Worm (Caenorhabditis elegans): ENCODE results near the gene marb-1.

marb-1 gene

DNA sequence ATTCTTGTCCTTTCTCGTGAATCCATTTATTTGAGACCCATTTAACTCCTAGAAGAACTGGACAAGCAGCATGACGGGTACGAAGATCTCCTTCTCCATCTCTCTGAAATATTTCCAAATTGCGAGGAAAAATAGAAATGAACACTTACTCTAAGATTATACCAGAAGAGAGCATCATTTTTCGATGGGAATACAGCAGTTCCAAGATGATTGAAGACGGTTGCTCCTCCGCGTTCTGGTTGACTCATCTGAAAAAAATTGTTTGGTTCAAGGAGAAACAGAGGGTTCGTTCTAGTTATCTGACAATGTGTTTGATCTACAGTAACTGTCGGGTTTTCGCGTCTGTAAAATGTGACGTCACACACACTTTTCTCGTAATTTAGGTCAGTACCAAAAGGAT, 2.5 kb upstream of the marb-1 start:
- TF ChIP-seq mls-2 (tag; optimal IDR thresholded peaks at IDR 0.05) (no peak), nhr-28 (tag; optimal IDR thresholded peaks at IDR 0.05) (no peak), lin-32 (GFP tag; optimal IDR thresholded peaks at IDR 0.05) (no peak), elt-3 (tag; optimal IDR thresholded peaks at IDR 0.05) (no peak), sem-2 (GFP tag; optimal IDR thresholded peaks at IDR 0.05) (no peak), blmp-1 (tag; optimal IDR thresholded peaks at IDR 0.05) (no peak), ces-1 (GFP tag; optimal IDR thresholded peaks at IDR 0.05) (no peak)

- no peak for TF ChIP-seq nhr-12 (tag; optimal IDR thresholded peaks at IDR 0.05)
- TF ChIP-seq mls-2 (tag; optimal IDR thresholded peaks at IDR 0.05), result no peak
- no peak for TF ChIP-seq nhr-2 (tag; optimal IDR thresholded peaks at IDR 0.05)
- TF ChIP-seq unc-39 (tag; optimal IDR thresholded peaks at IDR 0.05), result no peak
- TF ChIP-seq snpc-4 (tag; optimal IDR thresholded peaks at IDR 0.05), result no peak
- TF ChIP-seq pha-4 (tag; optimal IDR thresholded peaks at IDR 0.05), result no peak
- TF ChIP-seq M03D4.4 (tag; optimal IDR thresholded peaks at IDR 0.05), result no peak
- no peak for TF ChIP-seq drap-1 (GFP tag; optimal IDR thresholded peaks at IDR 0.05)
- TF ChIP-seq nhr-76 (tag; optimal IDR thresholded peaks at IDR 0.05), result no peak
- no peak for TF ChIP-seq ceh-39 (tag; optimal IDR thresholded peaks at IDR 0.05)
- no peak for TF ChIP-seq mab-5 (tag; optimal IDR thresholded peaks at IDR 0.05)
- no peak for TF ChIP-seq zip-8 (tag; optimal IDR thresholded peaks at IDR 0.05)
These were observed 937 bp downstream of the marb-1 start for ce11 chrIV:12207873-12208272.

DNA sequence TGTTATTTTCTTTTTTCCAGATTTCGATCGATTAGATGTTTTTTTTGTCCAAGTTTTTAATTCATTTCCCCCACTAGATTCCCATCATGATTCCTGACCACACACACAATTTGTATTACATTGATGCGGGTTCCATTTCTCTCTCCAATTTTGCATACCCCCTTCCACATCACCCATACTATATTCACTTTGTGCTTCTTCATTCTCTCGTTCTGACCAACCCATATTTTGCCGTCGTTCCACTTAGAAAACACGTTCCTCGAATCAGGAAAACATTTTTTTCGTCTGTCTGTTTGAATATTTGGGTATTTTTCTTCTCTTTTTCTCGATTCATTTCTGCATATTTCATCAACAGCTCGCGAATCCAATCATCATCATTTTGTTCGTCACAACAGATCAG, 1.4 kb downstream of the marb-1 start:
- TF ChIP-seq cnd-1 (tag; optimal IDR thresholded peaks at IDR 0.05), result no peak
- TF ChIP-seq ceh-83 (GFP tag; optimal IDR thresholded peaks at IDR 0.05), result no peak
- no peak for TF ChIP-seq nhr-28 (tag; optimal IDR thresholded peaks at IDR 0.05)
- TF ChIP-seq ham-2 (GFP tag; optimal IDR thresholded peaks at IDR 0.05), result no peak
- TF ChIP-seq drap-1 (GFP tag; optimal IDR thresholded peaks at IDR 0.05), result no peak
- TF ChIP-seq nhr-237 (tag; optimal IDR thresholded peaks at IDR 0.05), result no peak
- TF ChIP-seq sptf-1 (tag; optimal IDR thresholded peaks at IDR 0.05), result no peak
- TF ChIP-seq mls-2 (tag; optimal IDR thresholded peaks at IDR 0.05), result no peak
- no peak for TF ChIP-seq nhr-12 (tag; optimal IDR thresholded peaks at IDR 0.05)
- TF ChIP-seq lin-13 (tag; optimal IDR thresholded peaks at IDR 0.05), result no peak
- TF ChIP-seq ztf-11 (tag; optimal IDR thresholded peaks at IDR 0.05), result no peak
- no peak for TF ChIP-seq unc-62 (GFP tag; optimal IDR thresholded peaks at IDR 0.05)
- TF ChIP-seq lin-32 (GFP tag; optimal IDR thresholded peaks at IDR 0.05), result no peak
- no peak for TF ChIP-seq zip-8 (tag; optimal IDR thresholded peaks at IDR 0.05)
- no peak for TF ChIP-seq nhr-76 (tag; optimal IDR thresholded peaks at IDR 0.05)

DNA sequence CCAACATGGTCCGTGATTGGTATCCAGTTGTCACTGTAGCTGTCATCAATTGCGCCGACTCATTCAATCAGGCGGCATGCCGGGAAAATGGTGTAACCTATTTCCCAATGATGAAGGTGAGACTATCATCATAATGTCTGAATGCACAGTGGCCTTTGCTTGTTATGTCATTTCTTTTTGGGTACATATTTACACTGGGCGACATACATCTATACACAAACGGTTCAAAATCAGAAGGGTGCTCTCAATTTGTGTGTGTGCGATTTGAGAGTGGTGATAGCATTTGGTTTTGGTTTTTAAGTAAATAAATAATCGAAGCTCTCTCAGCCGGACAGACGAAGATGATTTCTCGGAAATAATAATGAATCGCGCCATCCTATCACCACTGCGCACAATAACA, 4.8 kb downstream of the marb-1 start:
- TF ChIP-seq M03D4.4 (tag; optimal IDR thresholded peaks at IDR 0.05) (no peak), ceh-39 (tag; optimal IDR thresholded peaks at IDR 0.05) (no peak), unc-120 (tag; optimal IDR thresholded peaks at IDR 0.05; ENCODE audit: poor library complexity, severe bottlenecking) (no peak), unc-39 (tag; optimal IDR thresholded peaks at IDR 0.05) (no peak), cnd-1 (tag; optimal IDR thresholded peaks at IDR 0.05) (no peak), zip-8 (tag; optimal IDR thresholded peaks at IDR 0.05) (no peak), ceh-83 (GFP tag; optimal IDR thresholded peaks at IDR 0.05) (no peak), unc-62 (GFP tag; optimal IDR thresholded peaks at IDR 0.05) (no peak), sptf-1 (tag; optimal IDR thresholded peaks at IDR 0.05) (no peak), nhr-237 (tag; optimal IDR thresholded peaks at IDR 0.05) (no peak), blmp-1 (tag; optimal IDR thresholded peaks at IDR 0.05) (no peak), sem-2 (GFP tag; optimal IDR thresholded peaks at IDR 0.05) (no peak), drap-1 (GFP tag; optimal IDR thresholded peaks at IDR 0.05) (no peak), mep-1 (tag; optimal IDR thresholded peaks at IDR 0.05) (no peak), mab-5 (tag; optimal IDR thresholded peaks at IDR 0.05) (no peak)

DNA sequence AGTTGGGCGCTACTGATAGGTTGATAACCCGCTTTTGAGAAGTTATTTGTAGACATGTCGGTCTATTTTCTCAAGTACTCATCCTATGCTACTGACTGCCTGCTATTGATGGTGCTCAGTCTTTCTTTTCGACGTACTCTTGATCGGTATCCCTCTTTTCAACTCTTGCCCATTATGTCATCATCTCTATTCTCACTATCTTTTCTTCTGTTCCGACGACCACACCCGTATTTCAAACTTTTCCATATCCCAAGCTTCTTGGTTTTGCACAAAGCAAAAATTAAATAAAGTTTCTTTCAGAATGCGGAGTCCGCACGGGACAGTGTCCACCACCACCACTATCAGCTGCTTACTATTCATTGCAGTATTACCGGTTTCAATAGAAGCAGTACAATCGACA, 5.9 kb downstream of the marb-1 start, which contains the start of gene F35G2.1:
Gene F35G2.1 (plus strand): TSS at position 301 of the 400 bp plus-strand sequence.
- TF ChIP-seq hlh-1 (tag; optimal IDR thresholded peaks at IDR 0.05), result no peak

DNA sequence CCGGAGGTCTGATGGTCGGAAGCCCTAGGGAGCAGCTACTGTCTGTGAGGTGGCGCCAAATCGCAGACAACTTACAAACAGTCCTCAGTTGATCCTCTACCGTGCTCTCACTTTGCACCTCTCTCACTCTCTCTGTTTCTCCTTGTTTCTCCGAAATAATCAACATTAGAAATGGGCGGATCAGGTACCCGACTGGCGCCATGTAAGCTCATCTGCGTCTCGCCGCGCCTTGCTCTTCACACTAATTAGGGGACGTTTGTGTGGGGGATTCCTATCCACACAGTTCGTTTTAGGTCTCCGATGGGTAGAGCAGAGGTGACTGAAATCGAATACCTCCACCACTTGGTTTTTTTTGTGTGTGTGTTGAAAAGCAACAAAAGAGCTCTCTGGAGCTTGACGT, 6.8 kb downstream of the marb-1 start:
- TF ChIP-seq mep-1 (tag; optimal IDR thresholded peaks at IDR 0.05) (no peak), ham-2 (GFP tag; optimal IDR thresholded peaks at IDR 0.05) (no peak), ceh-43 (GFP tag; optimal IDR thresholded peaks at IDR 0.05) (no peak), snpc-4 (tag; optimal IDR thresholded peaks at IDR 0.05) (no peak), ceh-39 (tag; optimal IDR thresholded peaks at IDR 0.05) (no peak), ceh-83 (GFP tag; optimal IDR thresholded peaks at IDR 0.05) (no peak), nhr-12 (tag; optimal IDR thresholded peaks at IDR 0.05) (no peak), zip-8 (tag; optimal IDR thresholded peaks at IDR 0.05) (no peak), sem-2 (GFP tag; optimal IDR thresholded peaks at IDR 0.05) (no peak), nhr-28 (tag; optimal IDR thresholded peaks at IDR 0.05) (no peak), mab-5 (tag; optimal IDR thresholded peaks at IDR 0.05) (no peak), pha-4 (tag; optimal IDR thresholded peaks at IDR 0.05) (no peak), lin-13 (tag; optimal IDR thresholded peaks at IDR 0.05) (no peak), lin-32 (GFP tag; optimal IDR thresholded peaks at IDR 0.05) (no peak), ces-1 (GFP tag; optimal IDR thresholded peaks at IDR 0.05) (no peak), nhr-237 (tag; optimal IDR thresholded peaks at IDR 0.05) (no peak), sptf-1 (tag; optimal IDR thresholded peaks at IDR 0.05) (no peak), unc-62 (GFP tag; optimal IDR thresholded peaks at IDR 0.05) (no peak)

Data from whole organism, mixed stage, embryonic.